Worm (Caenorhabditis elegans) whole organism, young adult: ENCODE results near the gene cpb-2.

Source experiments
- K11D2.4 ChIP-seq: fragments of 200-800 bp; sonication (Bioruptor generic); IDR thresholded peaks from 2 replicates; pipeline ENCODE4 v1.3.6; 2022; ENCODE audit warnings: missing genetic modification reagents, missing genetic modification characterization, missing compliant biosample characterization
- K12H6.12 ChIP-seq: fragments of 200-800 bp; sonication (Bioruptor generic); optimal IDR thresholded peaks from 2 replicates; lab custom pipeline; 2018; ENCODE audit warnings: mild to moderate bottlenecking, missing genetic modification characterization, missing compliant biosample characterization
- T26A5.8 ChIP-seq: sonication (generic microtip); optimal IDR thresholded peaks from 2 replicates; lab custom pipeline; 2016; ENCODE audit warnings: missing genetic modification characterization, missing compliant biosample characterization
- Y53G8AR.9 ChIP-seq: fragments of 200-800 bp; sonication (Bioruptor generic); conservative IDR thresholded peaks from 2 replicates; pipeline ENCODE4 v1.3.6; 2022; ENCODE audit warnings: missing genetic modification reagents, missing genetic modification characterization, missing compliant biosample characterization
- akir-1 ChIP-seq: fragments of 200-800 bp; sonication (Bioruptor generic); optimal IDR thresholded peaks from 2 replicates; lab custom pipeline; 2018; ENCODE audit warnings: mild to moderate bottlenecking, missing genetic modification characterization, moderate library complexity, missing compliant biosample characterization
- bed-2 ChIP-seq: fragments of 200-800 bp; sonication (Bioruptor generic); IDR thresholded peaks from 2 replicates; pipeline ENCODE4 v1.3.6; 2022; ENCODE audit warnings: missing genetic modification reagents, missing genetic modification characterization, missing compliant biosample characterization
- ccch-3 ChIP-seq: fragments of 200-800 bp; sonication (Bioruptor generic); optimal IDR thresholded peaks from 2 replicates; lab custom pipeline; 2018; ENCODE audit warnings: mild to moderate bottlenecking, missing genetic modification characterization, missing compliant biosample characterization
- cebp-2 ChIP-seq: fragments of 200-800 bp; sonication (Bioruptor generic); IDR thresholded peaks from 2 replicates; pipeline ENCODE4 v1.3.6; 2022; ENCODE audit warnings: missing genetic modification characterization, missing compliant biosample characterization
- dpl-1 ChIP-seq: fragments of 150-350 bp; optimal IDR thresholded peaks from 2 replicates; lab custom pipeline; 2014; ENCODE audit warnings: missing biosample characterization, missing genetic modification reagents, missing genetic modification characterization
- nfya-1 ChIP-seq: sonication (generic microtip); optimal IDR thresholded peaks from 2 replicates; lab custom pipeline; 2017; ENCODE audit warnings: antibody characterized with exemption, missing compliant biosample characterization, missing genetic modification characterization, borderline replicate concordance; ENCODE audit not compliant: insufficient read depth
- pha-4 ChIP-seq: fragments of 150-350 bp; sonication (generic microtip); optimal IDR thresholded peaks from 2 replicates; lab custom pipeline; 2014; ENCODE audit warnings: missing biosample characterization, missing genetic modification reagents, missing genetic modification characterization
- ztf-22 ChIP-seq: fragments of 200-800 bp; sonication (Bioruptor generic); optimal IDR thresholded peaks from 2 replicates; lab custom pipeline; 2018; ENCODE audit warnings: mild to moderate bottlenecking, missing genetic modification characterization, moderate library complexity, missing compliant biosample characterization

DNA sequence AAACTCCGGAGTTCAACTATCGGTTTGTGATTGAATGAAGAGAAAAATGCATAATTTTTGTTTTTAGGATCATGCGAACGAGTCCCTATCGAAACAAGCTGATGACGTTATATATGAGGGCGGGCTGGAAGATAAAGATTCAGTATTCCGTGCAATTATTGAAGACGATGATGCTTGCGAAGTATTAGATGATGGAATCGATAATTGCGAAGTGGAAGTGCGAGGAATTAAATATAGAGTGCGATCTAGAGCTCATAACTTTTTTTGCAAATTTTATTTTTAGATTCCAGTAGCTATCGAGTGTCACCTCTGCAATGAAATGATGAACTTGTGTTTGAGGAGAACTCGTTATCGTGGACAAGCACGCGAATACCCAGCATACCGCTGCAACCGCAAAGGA, 6.4 kb downstream of the cpb-2 start:
- TF ChIP-seq ccch-3 (GFP tag; lab: Kevin White, UChicago) (no peak), cebp-2 (GFP tag; lab: Robert Waterston, UW) (no peak), pha-4 (tag; lab: Kevin White, UChicago) (no peak), K11D2.4 (GFP tag; lab: Robert Waterston, UW) (no peak), ztf-22 (GFP tag; lab: Kevin White, UChicago) (no peak), dpl-1 (GFP tag; lab: Kevin White, UChicago) (no peak), K12H6.12 (tag; lab: Kevin White, UChicago) (no peak), Y53G8AR.9 (GFP tag; lab: Robert Waterston, UW) (no peak), akir-1 (no peak), nfya-1 (tag; lab: Kevin White, UChicago) (no peak), bed-2 (GFP tag; lab: Robert Waterston, UW) (no peak), T26A5.8 (tag; lab: Kevin White, UChicago) (no peak)
